Fruit fly (Drosophila melanogaster) whole organism, adult: ENCODE measurements around the gene CG1774.

Experiments used
- CG12768 ChIP-seq: fragments of 200-800 bp; sonication (Bioruptor generic); optimal IDR thresholded peaks from 2 replicates; lab custom pipeline; 2017; ENCODE audit warnings: missing biosample characterization, missing genetic modification characterization, mild to moderate bottlenecking, moderate library complexity, missing genetic modification reagents
- CG14711 ChIP-seq: fragments of 200-800 bp; sonication (Bioruptor generic); optimal IDR thresholded peaks from 2 replicates; lab custom pipeline; 2018; ENCODE audit warnings: missing biosample characterization, mild to moderate bottlenecking, missing genetic modification characterization, moderate library complexity
- CG1620 ChIP-seq: fragments of 200-800 bp; sonication (Bioruptor generic); optimal IDR thresholded peaks from 2 replicates; lab custom pipeline; 2016; ENCODE audit warnings: missing biosample characterization, missing genetic modification characterization
- CG5204 ChIP-seq: fragments of 200-800 bp; sonication (Bioruptor generic); optimal IDR thresholded peaks from 2 replicates; lab custom pipeline; 2016; ENCODE audit warnings: missing biosample characterization, missing genetic modification characterization
- CG7045 ChIP-seq: fragments of 200-800 bp; sonication (Bioruptor generic); optimal IDR thresholded peaks from 2 replicates; lab custom pipeline; 2017; ENCODE audit warnings: missing biosample characterization, mild to moderate bottlenecking, missing genetic modification characterization
- Clk ChIP-seq: fragments of 200-800 bp; sonication (Bioruptor generic); optimal IDR thresholded peaks from 2 replicates; lab custom pipeline; 2017; ENCODE audit warnings: missing biosample characterization, missing genetic modification characterization
- ovo ChIP-seq: fragments of 200-800 bp; sonication (Bioruptor generic); optimal IDR thresholded peaks from 2 replicates; lab custom pipeline; 2016; ENCODE audit warnings: missing biosample characterization, missing genetic modification characterization

dm6 chr3R:31621814-31622213 is 29.2 kb downstream of the CG1774 start, which contains the start of gene kek6:
- TF ChIP-seq CG7045 (no peak), CG14711 (tag; lab: Kevin White, UChicago) (no peak), CG5204 (GFP tag; lab: Kevin White, UChicago) (no peak), ovo (GFP tag; lab: Kevin White, UChicago) (no peak), CG12768 (GFP tag; lab: Kevin White, UChicago) (no peak), Clk (GFP tag; lab: Kevin White, UChicago) (no peak), CG1620 (GFP tag; lab: Kevin White, UChicago) (no peak)
